Worm (Caenorhabditis elegans): ENCODE results near the gene C54D10.13.

C54D10.13 gene

ce11 chrV:12412321-12412720, 19.8 kb downstream of the C54D10.13 start:
- no peak for TF ChIP-seq lin-26 (GFP tag; IDR thresholded peaks at IDR 0.05)
- TF ChIP-seq unc-130 (GFP tag; optimal IDR thresholded peaks at IDR 0.05), result no peak

ce11 chrV:12411909-12412308, 20.2 kb downstream of the C54D10.13 start, which contains the start of gene cdr-7:
Gene cdr-7 (minus strand): TSS chrV:12412113.
- TF ChIP-seq unc-130 (GFP tag; optimal IDR thresholded peaks at IDR 0.05) (no peak), snpc-1.1 (tag; optimal IDR thresholded peaks at IDR 0.05; ENCODE audit: insufficient read depth) (no peak), nhr-27 (tag; optimal IDR thresholded peaks at IDR 0.05) (no peak), egl-18 (GFP tag; IDR thresholded peaks at IDR 0.05) (no peak), lin-35 (GFP tag; optimal IDR thresholded peaks at IDR 0.05) (no peak), T26A5.8 (tag; optimal IDR thresholded peaks at IDR 0.05) (no peak)

- no peak for TF ChIP-seq hlh-12 (tag; optimal IDR thresholded peaks at IDR 0.05)
- no peak for TF ChIP-seq xnd-1 (tag; optimal IDR thresholded peaks at IDR 0.05)
- no peak for TF ChIP-seq bed-2 (GFP tag; IDR thresholded peaks at IDR 0.05)
- no peak for TF ChIP-seq mxl-1 (tag; optimal IDR thresholded peaks at IDR 0.05)
- TF ChIP-seq ceh-91 (GFP tag; IDR thresholded peaks at IDR 0.05), result no peak
- TF ChIP-seq lin-35 (GFP tag; optimal IDR thresholded peaks at IDR 0.05), result no peak
- no peak for TF ChIP-seq hmg-20 (GFP tag; IDR thresholded peaks at IDR 0.05)
- TF ChIP-seq snpc-1.3 (tag; optimal IDR thresholded peaks at IDR 0.05; ENCODE audit: insufficient read depth), result no peak
- TF ChIP-seq ekl-4 (GFP tag; IDR thresholded peaks at IDR 0.05), result no peak
- no peak for TF ChIP-seq ztf-22 (GFP tag; optimal IDR thresholded peaks at IDR 0.05)
- no peak for TF ChIP-seq rpc-1 (optimal IDR thresholded peaks at IDR 0.05)
- TF ChIP-seq rpc-1 (tag; optimal IDR thresholded peaks at IDR 0.05), result no peak
These were observed 21.6 kb downstream of the C54D10.13 start, which contains the start of gene hrg-2 for ce11 chrV:12410416-12411001. Gene hrg-2 (minus strand): TSS chrV:12410513.

ce11 chrV:12408996-12409395, 23.1 kb downstream of the C54D10.13 start:
- peak; percentile 6 for TF ChIP-seq nhr-80 (tag; optimal IDR thresholded peaks at IDR 0.05)
- no peak for TF ChIP-seq cebp-1 (GFP tag; IDR thresholded peaks at IDR 0.05)
- TF ChIP-seq cebp-1 (tag; optimal IDR thresholded peaks at IDR 0.05), result peak; percentile 83
- TF ChIP-seq athp-1 (tag; optimal IDR thresholded peaks at IDR 0.05), result no peak
- no peak for TF ChIP-seq F57A8.1 (GFP tag; optimal IDR thresholded peaks at IDR 0.05)
- no peak for TF ChIP-seq madf-6 (GFP tag; IDR thresholded peaks at IDR 0.05)
- peak; percentile 39; the same call in 1 of the 2 replicates for TF ChIP-seq hmg-1.2 (GFP tag; IDR thresholded peaks at IDR 0.05)

ce11 chrV:12408525-12408924, 23.6 kb downstream of the C54D10.13 start, which contains the start of gene cdr-4:
Gene cdr-4 (minus strand): TSS chrV:12408625.
- TF ChIP-seq B0035.1 (tag; optimal IDR thresholded peaks at IDR 0.05), result no peak
- no peak for TF ChIP-seq tbp1 (GFP tag; optimal IDR thresholded peaks at IDR 0.05)
- TF ChIP-seq attf-6 (GFP tag; IDR thresholded peaks at IDR 0.05), result no peak
- TF ChIP-seq F57C9.4 (tag; optimal IDR thresholded peaks at IDR 0.05), result no peak
- no peak for TF ChIP-seq madf-10 (tag; optimal IDR thresholded peaks at IDR 0.05)
- no peak for TF ChIP-seq nfya-2 (GFP tag; IDR thresholded peaks at IDR 0.05)

- TF ChIP-seq gei-17 (GFP tag; optimal IDR thresholded peaks at IDR 0.05) (peak; percentile 20), let-526 (GFP tag; IDR thresholded peaks at IDR 0.05) (no peak), nhr-80 (tag; optimal IDR thresholded peaks at IDR 0.05) (no peak), egrh-3 (GFP tag; IDR thresholded peaks at IDR 0.05) (peak; percentile 49), Y53F4B.3 (GFP tag; IDR thresholded peaks at IDR 0.05) (no peak)
These were observed 25.6 kb downstream of the C54D10.13 start for ce11 chrV:12406514-12406913.
